Worm (Caenorhabditis elegans) whole organism, midembryonic: ENCODE measurements around the gene srv-17.

Experiments
- T22C8.4 ChIP-seq: fragments of 200-800 bp; sonication (Bioruptor generic); IDR thresholded peaks from 2 replicates; pipeline ENCODE4 v1.3.6; 2022; ENCODE audit warnings: missing genetic modification characterization, missing compliant biosample characterization
- cog-1 ChIP-seq: sonication (generic microtip); optimal IDR thresholded peaks from 2 replicates; lab custom pipeline; 2016; ENCODE audit warnings: missing genetic modification characterization, missing compliant biosample characterization
- flt-1 ChIP-seq: fragments of 200-800 bp; sonication (Bioruptor generic); IDR thresholded peaks from 2 replicates; pipeline ENCODE4 v1.3.6; 2022; ENCODE audit warnings: missing genetic modification characterization, missing compliant biosample characterization
- klf-2 ChIP-seq: fragments of 200-800 bp; sonication (Bioruptor generic); conservative IDR thresholded peaks from 2 replicates; pipeline ENCODE4 v1.3.6; 2022; ENCODE audit warnings: missing genetic modification reagents, missing genetic modification characterization, missing compliant biosample characterization
- med-1 ChIP-seq: sonication (generic microtip); optimal IDR thresholded peaks from 2 replicates; lab custom pipeline; 2017; ENCODE audit warnings: missing genetic modification characterization, mild to moderate bottlenecking, missing compliant biosample characterization, antibody characterized with exemption, missing genetic modification reagents; ENCODE audit not compliant: insufficient read depth
- ref-1 ChIP-seq: fragments of 200-800 bp; sonication (Bioruptor generic); conservative IDR thresholded peaks from 2 replicates; pipeline ENCODE4 v1.3.6; 2022; ENCODE audit warnings: missing genetic modification reagents, missing genetic modification characterization, missing compliant biosample characterization
- tab-1 ChIP-seq: fragments of 200-800 bp; sonication (Bioruptor generic); IDR thresholded peaks from 2 replicates; pipeline ENCODE4 v1.3.6; 2022; ENCODE audit warnings: missing genetic modification characterization, missing compliant biosample characterization
- ztf-23 ChIP-seq: fragments of 200-800 bp; sonication (Bioruptor generic); IDR thresholded peaks from 2 replicates; pipeline ENCODE4 v1.3.6; 2022; ENCODE audit warnings: missing genetic modification reagents, missing genetic modification characterization, missing compliant biosample characterization
- ztf-29 ChIP-seq: fragments of 200-800 bp; sonication (Bioruptor generic); IDR thresholded peaks from 2 replicates; pipeline ENCODE4 v1.3.6; 2022; ENCODE audit warnings: missing genetic modification reagents, missing genetic modification characterization, missing compliant biosample characterization

srv-17 gene

ce11 chrIV:5870072-5870471 is at the start of gene srv-17:
TSS of gene srv-17 (minus strand) at chrIV:5870172.
- TF ChIP-seq klf-2 (GFP tag; lab: Robert Waterston, UW) = no peak
- no peak for TF ChIP-seq ref-1
- TF ChIP-seq med-1 (GFP tag; lab: Kevin White, UChicago) = no peak
- no peak for TF ChIP-seq flt-1
- TF ChIP-seq T22C8.4 = no peak
- no peak for TF ChIP-seq ztf-29 (GFP tag; lab: Robert Waterston, UW)
- no peak for TF ChIP-seq cog-1 (tag; lab: Kevin White, UChicago)
- no peak for TF ChIP-seq tab-1 (GFP tag; lab: Robert Waterston, UW)
- no peak for TF ChIP-seq ztf-23 (GFP tag; lab: Robert Waterston, UW)

- TF ChIP-seq ztf-29 (GFP tag; lab: Robert Waterston, UW) = no peak
- TF ChIP-seq tab-1 (GFP tag; lab: Robert Waterston, UW) = no peak
- no peak for TF ChIP-seq cog-1 (tag; lab: Kevin White, UChicago)
- TF ChIP-seq med-1 (GFP tag; lab: Kevin White, UChicago) = no peak
- no peak for TF ChIP-seq ztf-23 (GFP tag; lab: Robert Waterston, UW)
- TF ChIP-seq flt-1 = no peak
- no peak for TF ChIP-seq T22C8.4
- no peak for TF ChIP-seq klf-2 (GFP tag; lab: Robert Waterston, UW)
- TF ChIP-seq ref-1 = no peak
These were observed 47.1 kb upstream of the srv-17 start, which contains the start of gene dhhc-13 for ce11 chrIV:5917026-5917425. TSS of gene dhhc-13 (plus strand) at chrIV:5917326.

- TF ChIP-seq ref-1 (no peak), flt-1 (no peak), T22C8.4 (no peak), cog-1 (tag; lab: Kevin White, UChicago) (no peak), ztf-23 (GFP tag; lab: Robert Waterston, UW) (no peak), klf-2 (GFP tag; lab: Robert Waterston, UW) (no peak)
These were observed 45.2 kb upstream of the srv-17 start for ce11 chrIV:5915152-5915551.

- TF ChIP-seq klf-2 (GFP tag; lab: Robert Waterston, UW) (no peak), ref-1 (no peak), ztf-23 (GFP tag; lab: Robert Waterston, UW) (no peak), T22C8.4 (no peak), med-1 (GFP tag; lab: Kevin White, UChicago) (no peak), flt-1 (no peak)
These were observed 33.4 kb upstream of the srv-17 start, which contains the start of gene H04M03.12 for ce11 chrIV:5903305-5903778. TSS of gene H04M03.12 (minus strand) at chrIV:5903355.

ce11 chrIV:5902730-5903129 is 32.8 kb upstream of the srv-17 start:
- TF ChIP-seq flt-1 = no peak
- TF ChIP-seq ref-1 = no peak
- TF ChIP-seq tab-1 (GFP tag; lab: Robert Waterston, UW) = no peak
- TF ChIP-seq cog-1 (tag; lab: Kevin White, UChicago) = no peak
- TF ChIP-seq T22C8.4 = no peak
- no peak for TF ChIP-seq klf-2 (GFP tag; lab: Robert Waterston, UW)
- no peak for TF ChIP-seq ztf-29 (GFP tag; lab: Robert Waterston, UW)
- TF ChIP-seq med-1 (GFP tag; lab: Kevin White, UChicago) = no peak
- no peak for TF ChIP-seq ztf-23 (GFP tag; lab: Robert Waterston, UW)

ce11 chrIV:5896341-5896740 is 26.4 kb upstream of the srv-17 start, which contains the start of gene pck-3:
TSS of gene pck-3 (plus strand) at chrIV:5896641.
- TF ChIP-seq ztf-23 (GFP tag; lab: Robert Waterston, UW) = no peak
- no peak for TF ChIP-seq ztf-29 (GFP tag; lab: Robert Waterston, UW)

- TF ChIP-seq med-1 (GFP tag; lab: Kevin White, UChicago) = no peak
- no peak for TF ChIP-seq ztf-29 (GFP tag; lab: Robert Waterston, UW)
- no peak for TF ChIP-seq ztf-23 (GFP tag; lab: Robert Waterston, UW)
- TF ChIP-seq ref-1 = no peak
These were observed 25.2 kb upstream of the srv-17 start, which contains the start of gene nspb-6 for ce11 chrIV:5895190-5895589. TSS of gene nspb-6 (plus strand) at chrIV:5895490.

- no peak for TF ChIP-seq ref-1
- no peak for TF ChIP-seq cog-1 (tag; lab: Kevin White, UChicago)
- no peak for TF ChIP-seq tab-1 (GFP tag; lab: Robert Waterston, UW)
These were observed 21.3 kb upstream of the srv-17 start, which contains the start of gene H04M03.3 for ce11 chrIV:5891265-5891664. TSS of gene H04M03.3 (plus strand) at chrIV:5891565.

- TF ChIP-seq klf-2 (GFP tag; lab: Robert Waterston, UW) (no peak), T22C8.4 (no peak), ref-1 (no peak), ztf-23 (GFP tag; lab: Robert Waterston, UW) (no peak), flt-1 (no peak), cog-1 (tag; lab: Kevin White, UChicago) (no peak), tab-1 (GFP tag; lab: Robert Waterston, UW) (no peak), med-1 (GFP tag; lab: Kevin White, UChicago) (no peak), ztf-29 (GFP tag; lab: Robert Waterston, UW) (no peak)
These were observed 16.6 kb upstream of the srv-17 start for ce11 chrIV:5886605-5887004.

ce11 chrIV:5885180-5885887 is 15.4 kb upstream of the srv-17 start, which contains the start of gene glf-1:
TSS of gene glf-1 (plus strand) at chrIV:5885835.
- TF ChIP-seq ztf-23 (GFP tag; lab: Robert Waterston, UW) (no peak), tab-1 (GFP tag; lab: Robert Waterston, UW) (no peak), cog-1 (tag; lab: Kevin White, UChicago) (no peak), ztf-29 (GFP tag; lab: Robert Waterston, UW) (no peak), med-1 (GFP tag; lab: Kevin White, UChicago) (no peak), T22C8.4 (no peak), flt-1 (no peak), ref-1 (no peak), klf-2 (GFP tag; lab: Robert Waterston, UW) (no peak)
